Worm (Caenorhabditis elegans): Measurements from ENCODE around the gene hex-1.

hex-1 gene

DNA sequence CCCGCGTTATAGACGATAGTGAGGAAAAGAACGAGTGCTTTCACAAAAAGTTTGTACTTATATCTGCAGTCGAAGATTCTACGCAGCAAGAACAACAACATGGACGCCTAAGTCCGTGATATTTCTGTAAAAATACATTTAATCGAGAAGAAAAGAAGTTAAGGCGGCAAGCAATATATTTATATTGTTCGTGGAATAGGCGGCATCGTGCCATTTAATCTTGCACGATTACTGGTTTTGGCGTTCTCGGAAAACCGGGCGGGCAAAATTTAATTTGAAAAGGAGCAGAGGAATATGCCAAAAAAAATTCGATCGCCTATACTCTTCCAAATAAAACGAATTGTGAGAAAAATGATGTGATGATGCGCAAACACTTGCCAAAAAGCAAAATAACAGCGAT, 26.0 kb downstream of the hex-1 start, which contains the start of gene AH9.1:
Gene AH9.1, minus strand, starts transcription at position 101 of the 400 bp plus-strand sequence.
- TF ChIP-seq nhr-77 (tag; optimal IDR thresholded peaks at IDR 0.05): no peak
- TF ChIP-seq C16A3.4 (tag; optimal IDR thresholded peaks at IDR 0.05): no peak
- no peak for TF ChIP-seq fkh-8 (tag; optimal IDR thresholded peaks at IDR 0.05)
- TF ChIP-seq C04F5.9 (tag; optimal IDR thresholded peaks at IDR 0.05): no peak
- TF ChIP-seq xbp-1 (tag; optimal IDR thresholded peaks at IDR 0.05): no peak
- TF ChIP-seq swsn-7 (tag; optimal IDR thresholded peaks at IDR 0.05): no peak
- no peak for TF ChIP-seq hlh-17 (GFP tag; optimal IDR thresholded peaks at IDR 0.05; ENCODE audit: borderline replicate concordance)
- TF ChIP-seq jun-1 (tag; optimal IDR thresholded peaks at IDR 0.05): no peak
- no peak for TF ChIP-seq ces-1 (GFP tag; optimal IDR thresholded peaks at IDR 0.05)
- no peak for TF ChIP-seq unc-86 (tag; optimal IDR thresholded peaks at IDR 0.05)
- TF ChIP-seq ets-5 (GFP tag; IDR thresholded peaks at IDR 0.05): no peak
- TF ChIP-seq lin-14 (GFP tag; optimal IDR thresholded peaks at IDR 0.05): no peak
- no peak for TF ChIP-seq nhr-20 (tag; optimal IDR thresholded peaks at IDR 0.05)
- TF ChIP-seq sptf-1 (tag; optimal IDR thresholded peaks at IDR 0.05): no peak
- TF ChIP-seq nhr-11 (tag; optimal IDR thresholded peaks at IDR 0.05): no peak

- TF ChIP-seq pqm-1 (tag; optimal IDR thresholded peaks at IDR 0.05): no peak
- no peak for TF ChIP-seq grh-1 (GFP tag; IDR thresholded peaks at IDR 0.05)
- no peak for TF ChIP-seq lin-13 (GFP tag; optimal IDR thresholded peaks at IDR 0.05)
- TF ChIP-seq lin-15B (tag; optimal IDR thresholded peaks at IDR 0.05): no peak
- TF ChIP-seq zag-1 (tag; optimal IDR thresholded peaks at IDR 0.05): no peak
- no peak for TF ChIP-seq ama-1 (optimal IDR thresholded peaks at IDR 0.05)
- TF ChIP-seq hlh-4 (tag; optimal IDR thresholded peaks at IDR 0.05): no peak
- no peak for TF ChIP-seq zip-4 (GFP tag; optimal IDR thresholded peaks at IDR 0.05)
Measured at ce11 chrX:2258001-2258400, 37.1 kb downstream of the hex-1 start, which contains the start of gene crn-4. TSS of gene crn-4 (minus strand) at chrX:2258101.

- TF ChIP-seq fkh-4 (tag; optimal IDR thresholded peaks at IDR 0.05; ENCODE audit: borderline replicate concordance): no peak
- TF ChIP-seq blmp-1 (tag; optimal IDR thresholded peaks at IDR 0.05): no peak
- TF ChIP-seq ceh-63 (GFP tag; optimal IDR thresholded peaks at IDR 0.05): no peak
- TF ChIP-seq skn-1 (tag; optimal IDR thresholded peaks at IDR 0.05): peak; percentile 88
- peak; percentile 10 for TF ChIP-seq lin-14 (GFP tag; optimal IDR thresholded peaks at IDR 0.05)
- TF ChIP-seq ceh-82 (tag; optimal IDR thresholded peaks at IDR 0.05): peak in 1 of 3 experiments; percentile 26
Measured at ce11 chrX:2258404-2258803, 37.5 kb downstream of the hex-1 start.

DNA sequence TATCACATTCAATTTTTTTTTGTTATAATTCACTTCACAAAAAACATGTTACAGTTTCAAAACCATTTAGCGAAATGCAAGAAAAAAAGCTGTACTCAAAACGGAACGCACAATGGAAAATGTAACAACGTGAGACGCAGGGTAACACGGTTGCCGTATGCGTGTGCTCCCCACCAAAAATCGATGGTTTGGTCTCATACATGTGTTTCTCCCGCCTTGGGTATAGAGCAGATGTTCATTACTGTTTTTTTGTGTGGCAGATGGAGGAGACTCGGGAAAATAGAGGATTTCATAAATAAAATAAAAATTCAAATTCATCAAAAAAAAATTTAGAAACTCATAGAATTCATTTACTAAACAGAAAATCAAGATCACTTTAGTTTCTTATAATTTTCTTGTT, 40.1 kb downstream of the hex-1 start, which contains the start of gene AH9.3:
Gene AH9.3, minus strand, starts transcription at position 101 of the 400 bp plus-strand sequence.
- TF ChIP-seq sptf-1 (tag; optimal IDR thresholded peaks at IDR 0.05) (no peak), alr-1 (tag; optimal IDR thresholded peaks at IDR 0.05; ENCODE audit: borderline replicate concordance) (no peak), hlh-17 (GFP tag; optimal IDR thresholded peaks at IDR 0.05; ENCODE audit: borderline replicate concordance) (no peak), unc-130 (tag; optimal IDR thresholded peaks at IDR 0.05) (no peak), aly-2 (tag; optimal IDR thresholded peaks at IDR 0.05) (no peak), nhr-19 (GFP tag; conservative IDR thresholded peaks at IDR 0.05) (no peak), unc-86 (tag; optimal IDR thresholded peaks at IDR 0.05) (no peak), C04F5.9 (tag; optimal IDR thresholded peaks at IDR 0.05) (no peak), elt-3 (tag; optimal IDR thresholded peaks at IDR 0.05) (no peak), nhr-20 (tag; optimal IDR thresholded peaks at IDR 0.05) (no peak), nhr-85 (tag) (no peak), ceh-88 (GFP tag; IDR thresholded peaks at IDR 0.05) (no peak), mdl-1 (tag; optimal IDR thresholded peaks at IDR 0.05) (no peak), skn-1 (tag; optimal IDR thresholded peaks at IDR 0.05) (no peak), Y116A8C.19 (tag; optimal IDR thresholded peaks at IDR 0.05; ENCODE audit: borderline replicate concordance) (no peak), C16A3.4 (tag; optimal IDR thresholded peaks at IDR 0.05) (no peak), egl-27 (tag; optimal IDR thresholded peaks at IDR 0.05) (no peak), nhr-90 (tag; optimal IDR thresholded peaks at IDR 0.05; ENCODE audit: poor library complexity) (no peak), nhr-77 (tag; optimal IDR thresholded peaks at IDR 0.05) (no peak)
